Worm (Caenorhabditis elegans) whole organism, late embryonic: ENCODE results near the gene C35B1.3.

Source experiments
- C38D4.7 ChIP-seq: fragments of 200-800 bp; sonication (Bioruptor generic); optimal IDR thresholded peaks from 2 replicates; lab custom pipeline; 2018; ENCODE audit warnings: mild to moderate bottlenecking, missing genetic modification characterization, moderate library complexity, missing compliant biosample characterization
- F13H6.1 ChIP-seq: sonication (generic microtip); optimal IDR thresholded peaks from 2 replicates; lab custom pipeline; 2016; ENCODE audit warnings: missing genetic modification characterization, missing compliant biosample characterization
- ahr-1 ChIP-seq: sonication (generic microtip); optimal IDR thresholded peaks from 2 replicates; lab custom pipeline; 2016; ENCODE audit warnings: missing genetic modification characterization, missing compliant biosample characterization
- ama-1 ChIP-seq: fragments of 150-350 bp; optimal IDR thresholded peaks from 2 replicates; lab custom pipeline; 2014
- ceh-18 ChIP-seq: sonication (generic microtip); optimal IDR thresholded peaks from 2 replicates; lab custom pipeline; 2016; ENCODE audit warnings: missing genetic modification characterization, missing compliant biosample characterization
- ceh-19 ChIP-seq: fragments of 200-800 bp; sonication (Bioruptor generic); optimal IDR thresholded peaks from 2 replicates; lab custom pipeline; 2018; ENCODE audit warnings: mild to moderate bottlenecking, missing genetic modification characterization, missing compliant biosample characterization
- ceh-30 ChIP-seq: fragments of 150-350 bp; optimal IDR thresholded peaks from 2 replicates; lab custom pipeline; 2014; ENCODE audit warnings: missing biosample characterization, missing genetic modification characterization
- ceh-31 ChIP-seq: sonication (generic microtip); optimal IDR thresholded peaks from 2 replicates; lab custom pipeline; 2016; ENCODE audit warnings: missing genetic modification characterization, missing compliant biosample characterization
- ceh-45 ChIP-seq: fragments of 200-800 bp; sonication (Bioruptor generic); IDR thresholded peaks from 2 replicates; pipeline ENCODE4 v1.3.6; 2022; ENCODE audit warnings: missing genetic modification reagents, missing genetic modification characterization, missing compliant biosample characterization
- ceh-6 ChIP-seq: fragments of 200-800 bp; sonication (Bioruptor generic); optimal IDR thresholded peaks from 2 replicates; lab custom pipeline; 2018; ENCODE audit warnings: mild to moderate bottlenecking, missing genetic modification characterization, missing compliant biosample characterization
- che-1 ChIP-seq: sonication (generic microtip); optimal IDR thresholded peaks from 2 replicates; lab custom pipeline; 2016; ENCODE audit warnings: mild to moderate bottlenecking, missing genetic modification characterization, missing compliant biosample characterization
- elt-2 ChIP-seq: sonication (generic microtip); optimal IDR thresholded peaks from 2 replicates; lab custom pipeline; 2016; ENCODE audit warnings: missing genetic modification reagents, missing genetic modification characterization, missing compliant biosample characterization
- elt-4 ChIP-seq: sonication (generic microtip); optimal IDR thresholded peaks from 2 replicates; lab custom pipeline; 2016; ENCODE audit warnings: missing genetic modification characterization, missing compliant biosample characterization
- ets-4 ChIP-seq: sonication (generic microtip); optimal IDR thresholded peaks from 2 replicates; lab custom pipeline; 2016; ENCODE audit warnings: missing genetic modification characterization, missing compliant biosample characterization
- eyg-1 ChIP-seq: sonication (generic microtip); optimal IDR thresholded peaks from 2 replicates; lab custom pipeline; 2016; ENCODE audit warnings: missing genotype, missing genetic modification characterization, missing compliant biosample characterization
- hlh-15 ChIP-seq: sonication (generic microtip); optimal IDR thresholded peaks from 2 replicates; lab custom pipeline; 2016; ENCODE audit warnings: missing genetic modification characterization, missing compliant biosample characterization
- hlh-6 ChIP-seq: sonication (generic microtip); optimal IDR thresholded peaks from 2 replicates; lab custom pipeline; 2016; ENCODE audit warnings: missing genotype, missing genetic modification characterization, missing compliant biosample characterization
- lim-6 ChIP-seq: sonication (generic microtip); optimal IDR thresholded peaks from 2 replicates; lab custom pipeline; 2016; ENCODE audit warnings: missing genetic modification characterization, missing compliant biosample characterization
- pat-9 ChIP-seq: fragments of 200-800 bp; sonication (Bioruptor generic); optimal IDR thresholded peaks from 2 replicates; lab custom pipeline; 2018; ENCODE audit warnings: mild to moderate bottlenecking, missing genetic modification characterization, moderate library complexity, missing compliant biosample characterization
- pha-2 ChIP-seq: sonication (generic microtip); optimal IDR thresholded peaks from 2 replicates; lab custom pipeline; 2017; ENCODE audit warnings: mild to moderate bottlenecking, missing genetic modification characterization, missing compliant biosample characterization
- pqm-1 ChIP-seq: sonication (generic microtip); optimal IDR thresholded peaks from 2 replicates; lab custom pipeline; 2016; ENCODE audit warnings: missing genetic modification characterization, missing compliant biosample characterization
- ref-2 ChIP-seq: sonication (generic microtip); optimal IDR thresholded peaks from 2 replicates; lab custom pipeline; 2016; ENCODE audit warnings: missing genetic modification characterization, missing compliant biosample characterization
- sdc-2 ChIP-seq: sonication (generic microtip); optimal IDR thresholded peaks from 2 replicates; lab custom pipeline; 2016; ENCODE audit warnings: missing genotype, missing genetic modification characterization, missing compliant biosample characterization
- sox-2 ChIP-seq: fragments of 200-800 bp; sonication (Bioruptor generic); IDR thresholded peaks from 2 replicates; pipeline ENCODE4 v1.3.6; 2022; ENCODE audit warnings: missing genetic modification reagents, missing genetic modification characterization, missing compliant biosample characterization
- sox-4 ChIP-seq: sonication (generic microtip); optimal IDR thresholded peaks from 2 replicates; lab custom pipeline; 2017; ENCODE audit warnings: mild to moderate bottlenecking, missing genetic modification characterization, inconsistent platforms, missing compliant biosample characterization
- syd-9 ChIP-seq: sonication (generic microtip); optimal IDR thresholded peaks from 2 replicates; lab custom pipeline; 2016; ENCODE audit warnings: mild to moderate bottlenecking, missing genetic modification characterization, moderate library complexity, missing compliant biosample characterization
- ttx-3 ChIP-seq: sonication (generic microtip); optimal IDR thresholded peaks from 2 replicates; lab custom pipeline; 2016; ENCODE audit warnings: missing genetic modification reagents, missing genetic modification characterization, missing compliant biosample characterization
- unc-3 ChIP-seq, 2 experiments: fragments of 200-800 bp in 1 of 2; sonication (Bioruptor generic) in 1 of 2; sonication (generic microtip) in 1 of 2; conservative IDR thresholded peaks in 1 of 2; optimal IDR thresholded peaks in 1 of 2; 2 replicates each; pipeline versions ENCODE4 v1.3.6 to Lab custom; 2016 to 2022; ENCODE audit warnings: missing compliant biosample characterization in 2 of 2, missing genetic modification characterization in 2 of 2, missing genetic modification reagents in 1 of 2
- unc-42 ChIP-seq: sonication (generic microtip); optimal IDR thresholded peaks from 2 replicates; lab custom pipeline; 2016; ENCODE audit warnings: missing genotype, missing genetic modification characterization, missing compliant biosample characterization
- unc-55 ChIP-seq: sonication (generic microtip); optimal IDR thresholded peaks from 2 replicates; lab custom pipeline; 2017; ENCODE audit warnings: missing biosample characterization, missing genetic modification reagents, missing genetic modification characterization
- unc-86 ChIP-seq: sonication (generic microtip); optimal IDR thresholded peaks from 2 replicates; lab custom pipeline; 2016; ENCODE audit warnings: missing genetic modification characterization, missing compliant biosample characterization
- zip-5 ChIP-seq: sonication (generic microtip); optimal IDR thresholded peaks from 2 replicates; lab custom pipeline; 2016; ENCODE audit warnings: missing genetic modification characterization, missing compliant biosample characterization
- ztf-16 ChIP-seq: sonication (generic microtip); optimal IDR thresholded peaks from 2 replicates; lab custom pipeline; 2017; ENCODE audit warnings: missing genetic modification characterization, missing compliant biosample characterization

C35B1.3 gene

DNA sequence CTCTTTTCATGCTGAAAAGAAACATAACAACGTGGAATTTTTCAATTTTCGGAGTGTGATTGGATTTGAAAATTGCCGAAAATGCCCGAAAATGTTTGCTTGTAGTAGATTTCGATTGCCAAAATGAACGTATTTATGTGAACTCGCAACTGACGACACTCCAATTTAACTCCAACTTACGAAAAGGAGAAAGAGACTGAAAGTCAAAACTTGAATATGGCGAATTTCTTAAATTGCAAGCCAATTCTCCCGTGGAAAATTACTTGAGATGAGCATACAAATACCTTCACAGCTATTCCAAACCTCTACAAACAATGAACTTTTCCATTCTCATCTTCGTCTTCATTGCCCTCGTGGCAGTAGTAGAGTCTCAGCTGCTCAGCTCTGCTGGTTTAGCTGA lies 1.6 kb downstream of the C35B1.3 start:
- TF ChIP-seq che-1 (tag; lab: Kevin White, UChicago) (no peak), unc-3 (GFP tag; conservative IDR thresholded peaks at IDR 0.05; lab: Robert Waterston, UW) (no peak), unc-3 (tag; optimal IDR thresholded peaks at IDR 0.05; lab: Kevin White, UChicago) (no peak), sdc-2 (tag; lab: Kevin White, UChicago) (no peak), ets-4 (tag; lab: Kevin White, UChicago) (no peak), ceh-18 (tag; lab: Kevin White, UChicago) (no peak), syd-9 (tag; lab: Kevin White, UChicago) (no peak), elt-2 (tag; lab: Kevin White, UChicago) (no peak)
- TF ChIP-seq, all 69 proteins: peak for 0

DNA sequence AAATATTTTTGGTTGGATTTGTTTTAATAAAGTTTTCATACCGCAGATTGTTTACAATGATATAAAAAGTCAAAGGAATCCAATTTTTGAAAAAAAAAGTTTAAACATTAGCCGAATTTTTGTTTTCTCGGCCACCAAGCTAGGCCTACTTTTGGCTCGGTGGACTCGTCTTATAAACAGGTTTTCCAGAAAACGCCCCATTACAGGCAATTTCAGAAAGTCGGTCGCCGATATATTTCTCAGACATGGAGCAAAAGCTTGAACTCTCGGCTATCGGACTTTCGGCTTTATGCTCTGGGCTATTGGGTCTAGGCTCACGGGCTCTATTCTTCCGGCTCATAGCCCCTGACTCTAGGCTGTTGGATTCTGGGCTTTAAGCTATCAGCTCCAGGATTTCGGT lies 2.1 kb downstream of the C35B1.3 start:
- TF ChIP-seq C38D4.7 (GFP tag; lab: Kevin White, UChicago) (no peak), ref-2 (tag; lab: Kevin White, UChicago) (no peak), sox-2 (GFP tag; lab: Robert Waterston, UW) (no peak), hlh-6 (tag; lab: Kevin White, UChicago) (no peak), ceh-30 (tag; lab: Kevin White, UChicago) (no peak), ceh-31 (tag; lab: Kevin White, UChicago) (no peak), ama-1 (lab: Kevin White, UChicago) (no peak), unc-42 (tag; lab: Kevin White, UChicago) (no peak), elt-4 (tag; lab: Kevin White, UChicago) (no peak), sox-4 (tag; lab: Kevin White, UChicago) (no peak), ceh-6 (GFP tag; lab: Kevin White, UChicago) (no peak), F13H6.1 (tag; lab: Kevin White, UChicago) (no peak), unc-55 (GFP tag; lab: Kevin White, UChicago) (no peak), zip-5 (tag; lab: Kevin White, UChicago) (no peak), pha-2 (no peak), ceh-19 (GFP tag; lab: Kevin White, UChicago) (no peak)

DNA sequence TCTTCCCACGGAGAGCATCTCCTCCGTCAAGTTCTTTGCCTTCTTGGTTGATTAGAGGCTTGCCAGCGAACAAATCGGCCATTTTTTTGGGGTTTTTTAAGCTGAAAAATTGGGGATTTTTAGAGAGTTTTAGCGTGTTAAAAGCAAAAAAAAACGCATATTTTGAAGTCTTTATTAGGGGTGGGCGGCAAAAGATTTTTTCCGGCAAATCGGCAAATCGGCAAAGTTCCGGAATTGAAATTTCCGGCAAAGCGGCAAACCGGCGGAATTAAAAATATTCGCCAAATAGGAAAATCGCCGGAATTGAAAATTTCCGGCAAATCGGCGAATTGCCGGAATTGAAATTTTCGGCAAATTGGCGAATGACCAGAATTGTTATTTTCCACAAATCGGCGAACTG lies 3.2 kb downstream of the C35B1.3 start, which contains the start of gene C35B1.5:
C35B1.5 (minus strand) TSS at position 101 of the 400 bp plus-strand sequence.
- no peak for TF ChIP-seq ttx-3
- TF ChIP-seq hlh-6 (tag; lab: Kevin White, UChicago), result no peak
- TF ChIP-seq eyg-1, result no peak
- no peak for TF ChIP-seq unc-55 (GFP tag; lab: Kevin White, UChicago)
- TF ChIP-seq pat-9, result no peak
- no peak for TF ChIP-seq sdc-2 (tag; lab: Kevin White, UChicago)
- no peak for TF ChIP-seq hlh-15
- TF ChIP-seq unc-3 (GFP tag; conservative IDR thresholded peaks at IDR 0.05; lab: Robert Waterston, UW), result no peak
- TF ChIP-seq unc-3 (tag; optimal IDR thresholded peaks at IDR 0.05; lab: Kevin White, UChicago), result no peak
- TF ChIP-seq ahr-1 (tag; lab: Kevin White, UChicago), result no peak
- TF ChIP-seq unc-86 (tag; lab: Kevin White, UChicago), result no peak
- TF ChIP-seq ref-2 (tag; lab: Kevin White, UChicago), result no peak
- no peak for TF ChIP-seq ceh-45 (GFP tag; lab: Robert Waterston, UW)
- TF ChIP-seq pqm-1 (tag; lab: Kevin White, UChicago), result no peak
- no peak for TF ChIP-seq ceh-6 (GFP tag; lab: Kevin White, UChicago)
- TF ChIP-seq pha-2, result no peak
- TF ChIP-seq lim-6 (tag; lab: Kevin White, UChicago), result no peak
- TF ChIP-seq che-1 (tag; lab: Kevin White, UChicago), result no peak
- TF ChIP-seq ceh-30 (tag; lab: Kevin White, UChicago), result no peak
- TF ChIP-seq, all 69 proteins: peak for 0

ce11 chrIV:4085022-4085421 lies 4.1 kb downstream of the C35B1.3 start:
- TF ChIP-seq ahr-1 (tag; lab: Kevin White, UChicago), result no peak
- TF ChIP-seq C38D4.7 (GFP tag; lab: Kevin White, UChicago), result no peak
- TF ChIP-seq ztf-16, result no peak
- TF ChIP-seq pat-9, result no peak
- no peak for TF ChIP-seq ref-2 (tag; lab: Kevin White, UChicago)
- TF ChIP-seq, all 69 proteins: peak for 0
